Fruit fly (Drosophila melanogaster) whole organism, embryonic: ENCODE results near the gene CG43094.

Source experiments
- Atf6 ChIP-seq: fragments of 200-800 bp; sonication (Bioruptor generic); IDR thresholded peaks from 2 replicates; pipeline ENCODE4 v1.3.6; 2022; ENCODE audit warnings: missing biosample characterization, missing genetic modification characterization
- Awh ChIP-seq: fragments of 200-800 bp; sonication (Bioruptor generic); IDR thresholded peaks from 2 replicates; pipeline ENCODE4, ENCODE4 v1.3.6; 2022; ENCODE audit warnings: missing biosample characterization, missing genetic modification characterization
- CG10462 ChIP-seq: fragments of 200-800 bp; sonication (Bioruptor generic); optimal IDR thresholded peaks from 2 replicates; lab custom pipeline; 2016; ENCODE audit warnings: missing biosample characterization, missing genetic modification characterization
- CG11696 ChIP-seq: fragments of 200-800 bp; sonication (Bioruptor generic); IDR thresholded peaks from 2 replicates; pipeline ENCODE4 v1.3.6; 2022; ENCODE audit warnings: missing biosample characterization, missing genetic modification characterization
- CG11723 ChIP-seq: fragments of 200-800 bp; sonication (Bioruptor generic); optimal IDR thresholded peaks from 2 replicates; lab custom pipeline; 2017; ENCODE audit warnings: missing biosample characterization, mild to moderate bottlenecking, missing genetic modification characterization
- CG12659 ChIP-seq: fragments of 200-800 bp; sonication (Bioruptor generic); optimal IDR thresholded peaks from 3 replicates; lab custom pipeline; 2017; ENCODE audit warnings: mild to moderate bottlenecking, missing biosample characterization, missing genetic modification reagents, missing genetic modification characterization
- CG12769 ChIP-seq: fragments of 200-800 bp; sonication (Bioruptor generic); optimal IDR thresholded peaks from 2 replicates; lab custom pipeline; 2019; ENCODE audit warnings: missing biosample characterization, mild to moderate bottlenecking, missing genetic modification characterization, moderate library complexity
- CG15269 ChIP-seq: fragments of 200-800 bp; sonication (Bioruptor generic); optimal IDR thresholded peaks from 2 replicates; lab custom pipeline; 2018; ENCODE audit warnings: missing biosample characterization, mild to moderate bottlenecking, missing genetic modification characterization, moderate library complexity
- CG1603 ChIP-seq: fragments of 200-800 bp; sonication (Bioruptor generic); optimal IDR thresholded peaks from 2 replicates; lab custom pipeline; 2019; ENCODE audit warnings: missing biosample characterization, mild to moderate bottlenecking, missing genetic modification characterization, moderate library complexity
- CG16779 ChIP-seq: fragments of 200-800 bp; sonication (Bioruptor generic); IDR thresholded peaks from 2 replicates; pipeline ENCODE4 v1.3.6; 2022; ENCODE audit warnings: missing biosample characterization, missing genetic modification characterization
- CG18011 ChIP-seq: fragments of 200-800 bp; sonication (Bioruptor generic); optimal IDR thresholded peaks from 2 replicates; lab custom pipeline; 2017; ENCODE audit warnings: missing biosample characterization, missing genetic modification characterization, mild to moderate bottlenecking, moderate library complexity, missing genotype
- CG18764 ChIP-seq: fragments of 200-800 bp; sonication (Bioruptor generic); optimal IDR thresholded peaks from 3 replicates; lab custom pipeline; 2016; ENCODE audit warnings: missing biosample characterization, missing genetic modification characterization
- CG31441 ChIP-seq: fragments of 200-800 bp; sonication (Bioruptor generic); IDR thresholded peaks from 2 replicates; pipeline ENCODE4 v1.3.6; 2022; ENCODE audit warnings: missing biosample characterization, missing genetic modification characterization
- CG34376 ChIP-seq: fragments of 200-800 bp; sonication (Bioruptor generic); optimal IDR thresholded peaks from 2 replicates; lab custom pipeline; 2018; ENCODE audit warnings: missing biosample characterization, mild to moderate bottlenecking, missing genetic modification characterization
- CG4404 ChIP-seq: fragments of 200-800 bp; sonication (Bioruptor generic); IDR thresholded peaks from 2 replicates; pipeline ENCODE4 v1.3.6; 2022; ENCODE audit warnings: missing biosample characterization, missing genetic modification characterization
- CG4730 ChIP-seq: fragments of 200-800 bp; sonication (Bioruptor generic); IDR thresholded peaks from 2 replicates; pipeline ENCODE4 v1.3.6; 2022; ENCODE audit warnings: missing biosample characterization, missing genetic modification characterization
- CG6254 ChIP-seq: fragments of 200-800 bp; sonication (Bioruptor generic); optimal IDR thresholded peaks from 3 replicates; lab custom pipeline; 2017; ENCODE audit warnings: mild to moderate bottlenecking, missing biosample characterization, missing genetic modification reagents, missing genetic modification characterization
- CG8765 ChIP-seq: fragments of 200-800 bp; sonication (Bioruptor generic); IDR thresholded peaks from 2 replicates; pipeline ENCODE4 v1.3.6; 2022; ENCODE audit warnings: missing biosample characterization, missing genetic modification characterization
- D19A ChIP-seq: fragments of 200-800 bp; optimal IDR thresholded peaks from 3 replicates; lab custom pipeline; 2019; ENCODE audit warnings: missing biosample characterization, mild to moderate bottlenecking, missing genetic modification characterization, moderate library complexity
- Doc2 ChIP-seq: fragments of 200-800 bp; sonication (Bioruptor generic); IDR thresholded peaks from 2 replicates; pipeline ENCODE4 v1.3.6; 2022; ENCODE audit warnings: missing biosample characterization, missing genetic modification characterization
- Kr ChIP-seq: fragments of 200-800 bp; sonication (Bioruptor generic); optimal IDR thresholded peaks from 2 replicates; lab custom pipeline; 2017; ENCODE audit warnings: missing biosample characterization, mild to moderate bottlenecking, missing genetic modification characterization
- Med ChIP-seq: fragments of 200-800 bp; sonication (Bioruptor generic); peaks from one replicate; lab custom pipeline; 2016; ENCODE audit warnings: missing biosample characterization, missing genetic modification characterization, mild to moderate bottlenecking, inconsistent platforms, moderate library complexity
- Myb ChIP-seq: fragments of 200-800 bp; sonication (Bioruptor generic); optimal IDR thresholded peaks from 2 replicates; lab custom pipeline; 2016; ENCODE audit warnings: missing biosample characterization, missing genetic modification characterization
- Opbp ChIP-seq: fragments of 200-800 bp; sonication (Bioruptor generic); IDR thresholded peaks from 3 replicates; pipeline ENCODE4 v1.3.6; 2022; ENCODE audit warnings: missing biosample characterization, missing genetic modification characterization; ENCODE audit not compliant: partially characterized antibody
- Pdp1 ChIP-seq, 2 experiments: fragments of 200-800 bp; sonication (Bioruptor generic); optimal IDR thresholded peaks; 3 replicates each; lab custom pipeline; 2016; ENCODE audit warnings: missing biosample characterization in 2 of 2, missing genetic modification characterization in 2 of 2, mild to moderate bottlenecking in 1 of 2, moderate library complexity in 1 of 2
- Sox102F ChIP-seq: fragments of 200-800 bp; sonication (Bioruptor generic); optimal IDR thresholded peaks from 2 replicates; lab custom pipeline; 2018; ENCODE audit warnings: missing biosample characterization, mild to moderate bottlenecking, missing genetic modification characterization, moderate library complexity
- Taf1 ChIP-seq: fragments of 200-800 bp; sonication (Bioruptor generic); IDR thresholded peaks from 2 replicates; pipeline ENCODE4 v1.3.6; 2022; ENCODE audit warnings: missing biosample characterization, missing genetic modification characterization
- ase ChIP-seq: fragments of 200-800 bp; sonication (Bioruptor generic); IDR thresholded peaks from 3 replicates; pipeline ENCODE4 v1.3.6; 2022; ENCODE audit warnings: missing biosample characterization, missing genetic modification characterization
- chinmo ChIP-seq: fragments of 200-800 bp; sonication (Bioruptor generic); IDR thresholded peaks from 4 replicates; pipeline ENCODE4 v1.3.6; 2022; ENCODE audit warnings: missing biosample characterization, missing genetic modification characterization; ENCODE audit not compliant: partially characterized antibody
- chm ChIP-seq: fragments of 200-800 bp; sonication (Bioruptor generic); IDR thresholded peaks from 2 replicates; pipeline ENCODE4 v1.3.6; 2022; ENCODE audit warnings: missing biosample characterization, missing genetic modification characterization
- crc ChIP-seq: fragments of 200-800 bp; sonication (Bioruptor generic); optimal IDR thresholded peaks from 2 replicates; lab custom pipeline; 2016; ENCODE audit warnings: missing biosample characterization, missing genetic modification characterization
- dysf ChIP-seq: fragments of 200-800 bp; sonication (Bioruptor generic); IDR thresholded peaks from 3 replicates; pipeline ENCODE4 v1.3.6; 2022; ENCODE audit warnings: missing biosample characterization, missing genetic modification characterization
- jing ChIP-seq: fragments of 200-800 bp; sonication (Bioruptor generic); optimal IDR thresholded peaks from 2 replicates; lab custom pipeline; 2018; ENCODE audit warnings: missing biosample characterization, mild to moderate bottlenecking, missing genetic modification characterization
- lola ChIP-seq, 3 experiments: fragments of >200 bp in 2 of 3; fragments of 200-800 bp in 1 of 3; sonication (Bioruptor generic) in 1 of 3; optimal IDR thresholded peaks; 2 replicates each; lab custom pipeline; 2017 to 2019; ENCODE audit warnings: missing biosample characterization in 3 of 3, missing genetic modification characterization in 3 of 3, mild to moderate bottlenecking in 1 of 3, moderate library complexity in 1 of 3
- mirr ChIP-seq: fragments of 200-800 bp; sonication (Bioruptor generic); optimal IDR thresholded peaks from 3 replicates; lab custom pipeline; 2018; ENCODE audit warnings: missing biosample characterization, mild to moderate bottlenecking, missing genetic modification characterization
- nerfin-2 ChIP-seq: fragments of 200-800 bp; sonication (Bioruptor generic); IDR thresholded peaks from 2 replicates; pipeline ENCODE4 v1.3.6; 2022; ENCODE audit warnings: missing biosample characterization, missing genetic modification characterization; ENCODE audit not compliant: partially characterized antibody
- org-1 ChIP-seq: fragments of 200-800 bp; sonication (Bioruptor generic); optimal IDR thresholded peaks from 2 replicates; lab custom pipeline; 2017; ENCODE audit warnings: missing biosample characterization, missing genetic modification characterization
- prd ChIP-seq, 3 experiments: fragments of >200 bp in 2 of 3; fragments of 200-800 bp in 1 of 3; sonication (Bioruptor generic) in 1 of 3; optimal IDR thresholded peaks in 2 of 3; IDR thresholded peaks in 1 of 3; 2 replicates in 2 of 3; 3 replicates in 1 of 3; pipeline versions ENCODE4 v1.3.6 to Lab custom; 2017 to 2022; ENCODE audit warnings: missing biosample characterization in 1 of 3, missing genetic modification characterization in 1 of 3
- pum ChIP-seq: fragments of 200-800 bp; sonication (Bioruptor generic); optimal IDR thresholded peaks from 2 replicates; lab custom pipeline; 2016; ENCODE audit warnings: missing biosample characterization, missing genetic modification characterization
- repo ChIP-seq: fragments of 200-800 bp; sonication (Bioruptor generic); optimal IDR thresholded peaks from 2 replicates; lab custom pipeline; 2016; ENCODE audit warnings: missing biosample characterization, missing genetic modification characterization
- sc ChIP-seq, 3 experiments: fragments of >200 bp in 2 of 3; fragments of 200-800 bp in 1 of 3; sonication (Bioruptor generic) in 1 of 3; optimal IDR thresholded peaks; 2 replicates in 2 of 3; 3 replicates in 1 of 3; lab custom pipeline; 2017; ENCODE audit warnings: mild to moderate bottlenecking in 1 of 3, missing biosample characterization in 1 of 3, missing genetic modification characterization in 1 of 3, missing genetic modification reagents in 1 of 3
- seq ChIP-seq: fragments of 200-800 bp; sonication (Bioruptor generic); IDR thresholded peaks from 2 replicates; pipeline ENCODE4 v1.3.6; 2022; ENCODE audit warnings: missing biosample characterization, missing genetic modification characterization
- sob ChIP-seq: fragments of 200-800 bp; sonication (Bioruptor generic); IDR thresholded peaks from 2 replicates; pipeline ENCODE4 v1.3.6; 2022; ENCODE audit warnings: missing biosample characterization, missing genetic modification characterization
- ssp ChIP-seq: fragments of 200-800 bp; sonication (Bioruptor generic); IDR thresholded peaks from 2 replicates; pipeline ENCODE4 v1.3.6; 2022; ENCODE audit warnings: missing biosample characterization, missing genetic modification characterization
- tx ChIP-seq: fragments of 200-800 bp; sonication (Bioruptor generic); optimal IDR thresholded peaks from 2 replicates; lab custom pipeline; 2016; ENCODE audit warnings: missing biosample characterization, missing genetic modification characterization
- vfl ChIP-seq: fragments of 200-800 bp; sonication (Bioruptor generic); optimal IDR thresholded peaks from 2 replicates; lab custom pipeline; 2016; ENCODE audit warnings: missing biosample characterization, missing genetic modification characterization
- wor ChIP-seq: fragments of 200-800 bp; sonication (Bioruptor generic); IDR thresholded peaks from 2 replicates; pipeline ENCODE4 v1.3.6; 2022; ENCODE audit warnings: missing biosample characterization, missing genetic modification characterization

The CG43094 gene

DNA sequence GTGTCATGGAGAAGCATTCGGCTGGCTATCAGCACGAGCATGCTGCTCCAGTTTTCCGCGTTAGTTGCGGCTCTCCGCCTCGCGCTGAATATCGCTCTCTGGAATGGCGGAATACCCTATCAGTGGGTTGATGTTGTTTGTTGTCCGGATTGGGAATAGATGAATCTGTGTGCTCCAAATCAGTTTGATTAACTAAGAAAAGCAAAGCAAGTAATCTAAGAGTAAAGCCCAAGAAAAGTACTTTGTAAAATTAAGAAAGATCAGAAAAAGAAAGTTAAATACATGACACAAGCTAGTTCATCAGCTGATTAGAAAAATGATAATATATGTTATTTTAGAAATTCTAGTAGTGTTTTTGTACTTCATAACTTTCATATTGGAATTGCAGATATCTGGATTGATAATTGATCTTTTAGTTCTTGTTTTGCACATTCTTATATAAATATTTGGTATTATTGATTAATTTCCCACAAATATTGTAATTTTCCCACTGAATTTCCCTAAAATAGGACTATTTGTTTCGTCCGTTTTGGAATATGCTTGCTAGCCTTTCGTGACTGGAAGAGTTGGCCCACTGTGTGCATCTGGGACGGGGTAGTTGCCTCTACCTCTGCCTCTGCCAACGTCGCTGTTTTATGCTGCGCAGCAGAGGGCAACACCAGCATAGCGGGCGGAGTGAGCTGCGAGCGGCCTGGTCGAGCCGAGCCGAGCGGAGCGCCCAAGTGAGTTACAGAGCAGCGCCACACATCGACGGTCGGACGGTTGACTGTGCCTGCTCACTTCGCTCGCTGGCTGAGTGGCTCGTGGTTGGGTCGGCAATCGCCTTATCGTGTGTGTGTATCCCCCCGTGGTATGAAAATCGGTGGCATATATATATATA is 16.7 kb downstream of the CG43094 start (continued):
- TF ChIP-seq ase (peak; percentile 35; the same call in 2 of the 3 replicates), ssp (GFP tag; lab: Robert Waterston, UW) (peak; percentile 37; the same call in 1 of the 2 replicates), CG16779 (GFP tag; lab: Robert Waterston, UW) (peak; percentile 54; the same call in 1 of the 2 replicates), CG11723 (GFP tag; lab: Kevin White, UChicago) (peak; percentile 46), Pdp1 (GFP tag; optimal IDR thresholded peaks at IDR 0.05; lab: Kevin White, UChicago) (peak; percentile 8 to 55), CG12659 (GFP tag; lab: Kevin White, UChicago) (peak; percentile 74), repo (GFP tag; lab: Kevin White, UChicago) (peak; percentile 26), vfl (GFP tag; lab: Kevin White, UChicago) (no peak), CG31441 (GFP tag; lab: Robert Waterston, UW) (peak; percentile 77; the same call in 1 of the 2 replicates), Sox102F (peak; percentile 73), CG6254 (GFP tag; lab: Kevin White, UChicago) (peak; percentile 68), chm (GFP tag; lab: Robert Waterston, UW) (peak; percentile 83), prd (optimal IDR thresholded peaks at IDR 0.05; lab: Kevin White, UChicago) (no peak), prd (GFP tag; IDR thresholded peaks at IDR 0.05; lab: Robert Waterston, UW) (peak; percentile 49; the same call in 2 of the 3 replicates), Opbp (GFP tag; lab: Robert Waterston, UW) (no peak), CG34376 (GFP tag; lab: Kevin White, UChicago) (no peak), CG4730 (GFP tag; lab: Robert Waterston, UW) (peak; percentile 27), org-1 (GFP tag; lab: Kevin White, UChicago) (peak; percentile 47), seq (GFP tag; lab: Robert Waterston, UW) (no peak), CG18011 (GFP tag; lab: Kevin White, UChicago) (peak; percentile 25), CG18764 (GFP tag; lab: Kevin White, UChicago) (no peak), tx (GFP tag; lab: Kevin White, UChicago) (no peak), Myb (GFP tag; lab: Kevin White, UChicago) (peak; percentile 17), nerfin-2 (GFP tag; lab: Robert Waterston, UW) (no peak), pum (GFP tag; lab: Kevin White, UChicago) (peak; percentile 41), Med (peak; percentile 86), CG4404 (GFP tag; lab: Robert Waterston, UW) (no peak), CG8765 (GFP tag; lab: Robert Waterston, UW) (no peak), crc (peak; percentile 48), chinmo (GFP tag; lab: Robert Waterston, UW) (peak; percentile 89; the same call in 2 of the 4 replicates), D19A (tag; lab: Kevin White, UChicago) (peak; percentile 92), CG11696 (no peak), CG12769 (tag; lab: Kevin White, UChicago) (peak; percentile 35), dysf (peak; percentile 68), Taf1 (no peak), CG10462 (GFP tag; lab: Kevin White, UChicago) (no peak), CG1603 (peak; percentile 31), mirr (GFP tag; lab: Kevin White, UChicago) (peak; percentile 48), lola (GFP tag; optimal IDR thresholded peaks at IDR 0.05; lab: Kevin White, UChicago) (peak in 1 of 3 experiments; percentile 47), CG15269 (tag; lab: Kevin White, UChicago) (peak; percentile 81), sob (peak; percentile 56), Awh (0 out of 2 replicates have a peak, but pooled peaks have one; percentile 20), jing (GFP tag; lab: Kevin White, UChicago) (peak; percentile 31), wor (GFP tag; lab: Robert Waterston, UW) (no peak), Atf6 (no peak), sc (optimal IDR thresholded peaks at IDR 0.05; lab: Kevin White, UChicago) (no peak), sc (GFP tag; optimal IDR thresholded peaks at IDR 0.05; lab: Kevin White, UChicago) (peak; percentile 32), Kr (GFP tag; lab: Kevin White, UChicago) (no peak), Doc2 (GFP tag; lab: Robert Waterston, UW) (no peak)
